Worm (Caenorhabditis elegans): ENCODE measurements around the gene pigg-1.

DNA sequence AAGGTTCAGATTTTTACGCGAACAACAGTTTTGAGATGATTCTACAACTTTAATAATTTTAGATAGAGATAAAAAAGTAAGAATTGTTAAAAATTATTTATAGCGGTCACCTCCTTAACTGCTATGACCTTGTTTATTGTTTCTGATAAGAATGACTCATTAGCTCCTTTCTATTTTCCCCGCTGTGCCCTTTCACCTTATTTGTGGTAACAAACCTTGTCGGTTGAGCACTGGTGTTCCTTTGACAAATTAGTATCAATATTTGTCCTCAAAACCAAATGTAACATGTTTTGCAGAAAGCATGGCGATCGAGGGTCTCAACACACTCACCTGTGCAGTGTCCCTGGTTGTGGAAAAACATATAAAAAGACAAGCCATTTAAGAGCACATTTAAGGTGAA, 26.5 kb upstream of the pigg-1 start:
- no peak for TF ChIP-seq pha-4 (tag; optimal IDR thresholded peaks at IDR 0.05)
- no peak for TF ChIP-seq unc-62 (GFP tag; optimal IDR thresholded peaks at IDR 0.05)
- TF ChIP-seq ztf-11 (tag; optimal IDR thresholded peaks at IDR 0.05) = no peak
- TF ChIP-seq hlh-1 (tag; optimal IDR thresholded peaks at IDR 0.05) = no peak
- TF ChIP-seq blmp-1 (tag; optimal IDR thresholded peaks at IDR 0.05) = no peak
- TF ChIP-seq lin-13 (tag; optimal IDR thresholded peaks at IDR 0.05) = no peak
- no peak for TF ChIP-seq snpc-4 (tag; optimal IDR thresholded peaks at IDR 0.05)
- TF ChIP-seq nhr-76 (tag; optimal IDR thresholded peaks at IDR 0.05) = no peak
- TF ChIP-seq lsy-2 (tag; optimal IDR thresholded peaks at IDR 0.05) = no peak
- no peak for TF ChIP-seq sptf-1 (tag; optimal IDR thresholded peaks at IDR 0.05)
- no peak for TF ChIP-seq elt-1 (tag; optimal IDR thresholded peaks at IDR 0.05; ENCODE audit: borderline replicate concordance, insufficient read depth)

Data from whole organism, mixed stage, embryonic.